Worm (Caenorhabditis elegans) whole organism, mixed stage, embryonic: ENCODE results near the gene set-11.

Experiments
- blmp-1 ChIP-seq: fragments of 150-350 bp; optimal IDR thresholded peaks from 2 replicates; lab custom pipeline; 2014; ENCODE audit warnings: missing biosample characterization, missing genetic modification characterization
- cnd-1 ChIP-seq: fragments of 200-800 bp; sonication (Bioruptor generic); optimal IDR thresholded peaks from 2 replicates; lab custom pipeline; 2018; ENCODE audit warnings: mild to moderate bottlenecking, missing genetic modification characterization, missing compliant biosample characterization
- mep-1 ChIP-seq: fragments of 150-350 bp; optimal IDR thresholded peaks from 2 replicates; lab custom pipeline; 2017; ENCODE audit warnings: missing biosample characterization, missing genetic modification reagents, missing genetic modification characterization, inconsistent platforms
- mls-2 ChIP-seq: sonication (generic microtip); optimal IDR thresholded peaks from 2 replicates; lab custom pipeline; 2016; ENCODE audit warnings: mild to moderate bottlenecking, missing genetic modification characterization, moderate library complexity, missing compliant biosample characterization
- nhr-2 ChIP-seq: fragments of 150-350 bp; optimal IDR thresholded peaks from 2 replicates; lab custom pipeline; 2014; ENCODE audit warnings: missing biosample characterization, missing genetic modification characterization
- nhr-237 ChIP-seq: fragments of 150-350 bp; optimal IDR thresholded peaks from 2 replicates; lab custom pipeline; 2014; ENCODE audit warnings: missing biosample characterization, missing genetic modification characterization
- nhr-28 ChIP-seq: fragments of 150-350 bp; optimal IDR thresholded peaks from 2 replicates; lab custom pipeline; 2014; ENCODE audit warnings: missing biosample characterization, missing genetic modification characterization
- nhr-76 ChIP-seq: sonication (generic microtip); optimal IDR thresholded peaks from 2 replicates; lab custom pipeline; 2017; ENCODE audit warnings: missing biosample characterization, missing genetic modification characterization
- pha-4 ChIP-seq: fragments of 150-350 bp; optimal IDR thresholded peaks from 2 replicates; lab custom pipeline; 2018; ENCODE audit warnings: missing biosample characterization, missing genetic modification reagents, missing genetic modification characterization
- sptf-1 ChIP-seq: sonication (generic microtip); optimal IDR thresholded peaks from 2 replicates; lab custom pipeline; 2017; ENCODE audit warnings: mild to moderate bottlenecking, missing genetic modification characterization, moderate library complexity, missing compliant biosample characterization
- unc-39 ChIP-seq: fragments of 150-350 bp; optimal IDR thresholded peaks from 2 replicates; lab custom pipeline; 2014; ENCODE audit warnings: missing biosample characterization, missing genetic modification characterization
- unc-62 ChIP-seq: fragments of 150-350 bp; optimal IDR thresholded peaks from 2 replicates; lab custom pipeline; 2014; ENCODE audit warnings: missing biosample characterization, missing genetic modification reagents, missing genetic modification characterization
- zip-8 ChIP-seq: fragments of 150-350 bp; optimal IDR thresholded peaks from 2 replicates; lab custom pipeline; 2014; ENCODE audit warnings: missing biosample characterization, missing genetic modification characterization
- ztf-11 ChIP-seq: fragments of 150-350 bp; optimal IDR thresholded peaks from 2 replicates; lab custom pipeline; 2014; ENCODE audit warnings: missing biosample characterization, missing genetic modification characterization

DNA sequence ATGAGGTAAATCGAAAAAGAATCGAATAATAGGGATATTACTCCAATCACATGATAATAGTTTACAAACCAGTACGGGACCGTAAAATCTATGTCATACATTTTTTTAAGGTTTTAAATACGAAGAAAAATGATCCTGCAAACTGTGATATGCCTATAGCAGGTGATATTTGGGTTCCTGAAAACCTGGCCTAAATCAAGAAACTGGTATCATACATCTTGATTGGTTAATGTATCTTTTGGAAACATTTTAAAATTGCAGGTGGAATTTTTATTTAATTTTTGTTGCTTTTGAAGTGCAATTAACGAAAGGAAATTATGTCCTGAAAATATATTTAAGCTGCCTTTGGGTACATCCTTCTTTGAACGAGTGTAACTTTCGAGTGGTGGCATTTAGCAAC, 7.9 kb upstream of the set-11 start, which contains the start of gene sri-61:
- TF ChIP-seq ztf-11 (tag; lab: Kevin White, UChicago) (no peak), mls-2 (tag; lab: Kevin White, UChicago) (no peak), unc-62 (GFP tag; lab: Kevin White, UChicago) (no peak), cnd-1 (no peak), sptf-1 (tag; lab: Kevin White, UChicago) (no peak), blmp-1 (tag; lab: Kevin White, UChicago) (no peak), unc-39 (tag; lab: Kevin White, UChicago) (no peak), nhr-2 (tag; lab: Kevin White, UChicago) (no peak), mep-1 (no peak), nhr-76 (tag; lab: Kevin White, UChicago) (no peak), pha-4 (tag; lab: Kevin White, UChicago) (no peak), nhr-237 (tag; lab: Kevin White, UChicago) (no peak), nhr-28 (tag; lab: Kevin White, UChicago) (no peak), zip-8 (no peak)
